Worm (Caenorhabditis elegans) whole organism, late embryonic: ENCODE data around the gene odd-1.

Source experiments
- C08G9.2 ChIP-seq: sonication (generic microtip); optimal IDR thresholded peaks from 2 replicates; lab custom pipeline; 2016; ENCODE audit warnings: mild to moderate bottlenecking, missing genetic modification characterization, moderate library complexity, missing compliant biosample characterization
- T23F11.4 ChIP-seq: fragments of 200-800 bp; sonication (Bioruptor generic); optimal IDR thresholded peaks from 2 replicates; lab custom pipeline; 2018; ENCODE audit warnings: mild to moderate bottlenecking, missing genetic modification characterization, missing compliant biosample characterization
- Y22D7AL.16 ChIP-seq: sonication (generic microtip); optimal IDR thresholded peaks from 2 replicates; lab custom pipeline; 2016; ENCODE audit warnings: missing genetic modification characterization, missing compliant biosample characterization
- ahr-1 ChIP-seq: sonication (generic microtip); optimal IDR thresholded peaks from 2 replicates; lab custom pipeline; 2016; ENCODE audit warnings: missing genetic modification characterization, missing compliant biosample characterization
- ceh-14 ChIP-seq: sonication (generic microtip); optimal IDR thresholded peaks from 2 replicates; lab custom pipeline; 2016; ENCODE audit warnings: missing genotype, missing genetic modification characterization, missing compliant biosample characterization
- ceh-19 ChIP-seq: fragments of 200-800 bp; sonication (Bioruptor generic); optimal IDR thresholded peaks from 2 replicates; lab custom pipeline; 2018; ENCODE audit warnings: mild to moderate bottlenecking, missing genetic modification characterization, missing compliant biosample characterization
- ceh-24 ChIP-seq: sonication (generic microtip); optimal IDR thresholded peaks from 2 replicates; lab custom pipeline; 2016; ENCODE audit warnings: mild to moderate bottlenecking, missing genetic modification characterization, missing compliant biosample characterization
- ceh-34 ChIP-seq: sonication (generic microtip); optimal IDR thresholded peaks from 2 replicates; lab custom pipeline; 2016; ENCODE audit warnings: mild to moderate bottlenecking, missing genetic modification characterization, missing compliant biosample characterization
- ceh-6 ChIP-seq: fragments of 200-800 bp; sonication (Bioruptor generic); optimal IDR thresholded peaks from 2 replicates; lab custom pipeline; 2018; ENCODE audit warnings: mild to moderate bottlenecking, missing genetic modification characterization, missing compliant biosample characterization
- che-1 ChIP-seq: sonication (generic microtip); optimal IDR thresholded peaks from 2 replicates; lab custom pipeline; 2016; ENCODE audit warnings: mild to moderate bottlenecking, missing genetic modification characterization, missing compliant biosample characterization
- elt-2 ChIP-seq: sonication (generic microtip); optimal IDR thresholded peaks from 2 replicates; lab custom pipeline; 2016; ENCODE audit warnings: missing genetic modification reagents, missing genetic modification characterization, missing compliant biosample characterization
- fax-1 ChIP-seq: sonication (generic microtip); optimal IDR thresholded peaks from 2 replicates; lab custom pipeline; 2016; ENCODE audit warnings: missing genotype, missing genetic modification characterization, missing compliant biosample characterization
- hlh-15 ChIP-seq: sonication (generic microtip); optimal IDR thresholded peaks from 2 replicates; lab custom pipeline; 2016; ENCODE audit warnings: missing genetic modification characterization, missing compliant biosample characterization
- hlh-6 ChIP-seq: sonication (generic microtip); optimal IDR thresholded peaks from 2 replicates; lab custom pipeline; 2016; ENCODE audit warnings: missing genotype, missing genetic modification characterization, missing compliant biosample characterization
- nfya-1 ChIP-seq: sonication (generic microtip); optimal IDR thresholded peaks from 2 replicates; lab custom pipeline; 2017; ENCODE audit warnings: missing genetic modification characterization, mild to moderate bottlenecking, missing compliant biosample characterization, antibody characterized with exemption, moderate library complexity
- npax-4 ChIP-seq: sonication (generic microtip); optimal IDR thresholded peaks from 2 replicates; lab custom pipeline; 2016; ENCODE audit warnings: missing genetic modification characterization, missing compliant biosample characterization
- odd-2 ChIP-seq: sonication (generic microtip); optimal IDR thresholded peaks from 2 replicates; lab custom pipeline; 2017; ENCODE audit warnings: antibody characterized with exemption, mild to moderate bottlenecking, missing genetic modification characterization, missing compliant biosample characterization
- pqm-1 ChIP-seq: sonication (generic microtip); optimal IDR thresholded peaks from 2 replicates; lab custom pipeline; 2016; ENCODE audit warnings: missing genetic modification characterization, missing compliant biosample characterization
- sdc-2 ChIP-seq: sonication (generic microtip); optimal IDR thresholded peaks from 2 replicates; lab custom pipeline; 2016; ENCODE audit warnings: missing genotype, missing genetic modification characterization, missing compliant biosample characterization
- sox-4 ChIP-seq: sonication (generic microtip); optimal IDR thresholded peaks from 2 replicates; lab custom pipeline; 2017; ENCODE audit warnings: mild to moderate bottlenecking, missing genetic modification characterization, inconsistent platforms, missing compliant biosample characterization
- unc-3 ChIP-seq, 2 experiments: fragments of 200-800 bp in 1 of 2; sonication (Bioruptor generic) in 1 of 2; sonication (generic microtip) in 1 of 2; conservative IDR thresholded peaks in 1 of 2; optimal IDR thresholded peaks in 1 of 2; 2 replicates each; pipeline versions ENCODE4 v1.3.6 to Lab custom; 2016 to 2022; ENCODE audit warnings: missing compliant biosample characterization in 2 of 2, missing genetic modification characterization in 2 of 2, missing genetic modification reagents in 1 of 2
- unc-42 ChIP-seq: sonication (generic microtip); optimal IDR thresholded peaks from 2 replicates; lab custom pipeline; 2016; ENCODE audit warnings: missing genotype, missing genetic modification characterization, missing compliant biosample characterization

The odd-1 gene

DNA sequence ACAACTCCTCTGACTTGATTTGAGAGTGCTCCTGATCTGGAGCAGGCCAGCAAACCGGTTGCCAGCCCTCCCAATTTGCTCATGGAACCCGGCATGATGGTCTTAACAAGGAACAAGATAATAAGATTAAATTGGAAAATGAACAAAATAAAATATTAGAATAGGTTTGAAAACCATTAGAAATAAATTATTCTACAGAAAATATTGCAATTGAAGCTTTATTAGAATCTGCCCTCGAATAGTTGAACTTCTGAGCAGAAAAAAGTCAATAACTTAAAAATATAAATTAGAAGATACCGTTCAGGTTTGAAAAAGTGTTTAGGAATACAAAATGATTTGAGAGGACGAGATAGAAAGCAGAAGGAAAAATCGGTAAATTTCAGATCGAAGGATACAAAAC, 50.6 kb downstream of the odd-1 start, which contains the start of gene nuo-4:
Gene nuo-4, minus strand, starts transcription at position 101 of the 400 bp plus-strand sequence.
- TF ChIP-seq unc-42 (tag; lab: Kevin White, UChicago) (no peak), hlh-6 (no peak), sdc-2 (tag; lab: Kevin White, UChicago) (no peak), pqm-1 (tag; lab: Kevin White, UChicago) (no peak), fax-1 (tag; lab: Kevin White, UChicago) (no peak), ceh-34 (tag; lab: Kevin White, UChicago) (no peak), ahr-1 (tag; lab: Kevin White, UChicago) (no peak), Y22D7AL.16 (tag; lab: Kevin White, UChicago) (no peak), elt-2 (tag; lab: Kevin White, UChicago) (no peak), che-1 (tag; lab: Kevin White, UChicago) (no peak)

DNA sequence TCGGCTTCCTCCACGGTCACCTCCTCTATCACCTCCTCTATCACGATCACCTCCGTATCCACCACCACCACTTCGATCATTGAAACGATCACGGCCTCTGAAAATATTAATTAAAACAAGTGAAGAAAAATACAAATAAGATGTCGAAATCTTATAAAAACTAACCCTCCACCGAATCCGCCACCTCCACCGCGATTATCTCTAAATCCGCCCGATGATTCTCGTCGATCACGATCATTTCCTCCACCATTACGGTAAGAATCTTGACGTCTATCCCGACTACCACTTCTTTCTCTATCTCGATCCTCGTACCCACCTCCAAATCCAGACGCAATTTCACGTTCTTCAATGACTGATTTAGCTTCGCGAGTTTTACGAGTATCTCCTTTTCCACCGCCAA, 51.1 kb downstream of the odd-1 start:
- TF ChIP-seq nfya-1 (no peak), elt-2 (tag; lab: Kevin White, UChicago) (no peak), odd-2 (tag; lab: Kevin White, UChicago) (no peak), T23F11.4 (no peak), ceh-24 (tag; lab: Kevin White, UChicago) (no peak), sox-4 (tag; lab: Kevin White, UChicago) (no peak), ceh-19 (GFP tag; lab: Kevin White, UChicago) (no peak), ceh-6 (GFP tag; lab: Kevin White, UChicago) (no peak), pqm-1 (tag; lab: Kevin White, UChicago) (no peak), unc-3 (GFP tag; conservative IDR thresholded peaks at IDR 0.05; lab: Robert Waterston, UW) (no peak), unc-3 (tag; optimal IDR thresholded peaks at IDR 0.05; lab: Kevin White, UChicago) (no peak), ceh-34 (tag; lab: Kevin White, UChicago) (no peak), Y22D7AL.16 (tag; lab: Kevin White, UChicago) (no peak), npax-4 (tag; lab: Kevin White, UChicago) (no peak), hlh-15 (tag; lab: Kevin White, UChicago) (no peak), C08G9.2 (no peak), ceh-14 (tag; lab: Kevin White, UChicago) (no peak)
